Fruit fly (Drosophila melanogaster): ENCODE measurements around the gene CG18558.
A peak's percentile ranks its signal among the peaks of the same experiment; 100 is the strongest.

The CG18558 gene

dm6 chr2L:2878188-2878587, 33.9 kb upstream of the CG18558 start, which contains the start of the genes Prx6a and Sbat (continued):
- no peak for TF ChIP-seq Opbp (GFP tag; IDR thresholded peaks at IDR 0.05; ENCODE audit: partially characterized antibody)
- no peak for TF ChIP-seq CG11695 (GFP tag; IDR thresholded peaks at IDR 0.05)
- peak; percentile 23 for TF ChIP-seq CG17186 (GFP tag; optimal IDR thresholded peaks at IDR 0.05)
- TF ChIP-seq disco-r (GFP tag; optimal IDR thresholded peaks at IDR 0.05): peak; percentile 51
- peak; percentile 39 for TF ChIP-seq ewg (GFP tag; optimal IDR thresholded peaks at IDR 0.05)
- peak; percentile 57 for TF ChIP-seq scrt (GFP tag; optimal IDR thresholded peaks at IDR 0.05)
- TF ChIP-seq CG12391 (tag; optimal IDR thresholded peaks at IDR 0.05): peak; percentile 79
- TF ChIP-seq CG10209 (GFP tag; optimal IDR thresholded peaks at IDR 0.05): peak; percentile 59
- TF ChIP-seq NFAT (GFP tag; IDR thresholded peaks at IDR 0.05): peak; percentile 59; the same call in 1 of the 2 replicates
- peak; percentile 38 for TF ChIP-seq D19A (tag; optimal IDR thresholded peaks at IDR 0.05)
- peak; percentile 53 for TF ChIP-seq Sry-β (GFP tag; optimal IDR thresholded peaks at IDR 0.05)
- TF ChIP-seq chm (GFP tag; IDR thresholded peaks at IDR 0.05): no peak
- TF ChIP-seq CG6683 (GFP tag; optimal IDR thresholded peaks at IDR 0.05): peak; percentile 39
- peak in 1 of 2 experiments; percentile 49 for TF ChIP-seq insv (GFP tag; optimal IDR thresholded peaks at IDR 0.05)
- TF ChIP-seq MESR4 (GFP tag; optimal IDR thresholded peaks at IDR 0.05): peak; percentile 4
- no peak for TF ChIP-seq CG4360 (GFP tag; IDR thresholded peaks at IDR 0.05)
- peak; percentile 5 for TF ChIP-seq Atf-2 (GFP tag; optimal IDR thresholded peaks at IDR 0.05)
- peak; percentile 53; the same call in 2 of the 3 replicates for TF ChIP-seq Optix (GFP tag; IDR thresholded peaks at IDR 0.05)
- no peak for TF ChIP-seq sim (GFP tag; IDR thresholded peaks at IDR 0.05)
- TF ChIP-seq HLH54F (GFP tag; optimal IDR thresholded peaks at IDR 0.05): peak; percentile 73
- TF ChIP-seq peb (GFP tag; IDR thresholded peaks at IDR 0.05): no peak
- peak; percentile 52 for TF ChIP-seq Usf (GFP tag; optimal IDR thresholded peaks at IDR 0.05)
- TF ChIP-seq HLHmδ (GFP tag; optimal IDR thresholded peaks at IDR 0.05): no peak
- peak; percentile 79 for TF ChIP-seq slbo (GFP tag; IDR thresholded peaks at IDR 0.05)
- no peak for TF ChIP-seq jigr1 (GFP tag; IDR thresholded peaks at IDR 0.05)
- peak; percentile 54; the same call in 1 of the 3 replicates for TF ChIP-seq CG11560 (tag; IDR thresholded peaks at IDR 0.05)
- peak; percentile 45 for TF ChIP-seq NC2α (GFP tag; optimal IDR thresholded peaks at IDR 0.05)
- TF ChIP-seq CG12299 (tag; optimal IDR thresholded peaks at IDR 0.05): peak; percentile 62
- TF ChIP-seq Hsf (GFP tag; optimal IDR thresholded peaks at IDR 0.05): peak; percentile 75
- no peak for TF ChIP-seq CG18476 (GFP tag; optimal IDR thresholded peaks at IDR 0.05)
- no peak for TF ChIP-seq so (GFP tag; IDR thresholded peaks at IDR 0.05)
- peak; percentile 66 for TF ChIP-seq Fer2 (tag; optimal IDR thresholded peaks at IDR 0.05)
- 0 out of 2 replicates have a peak, but pooled peaks have one; percentile 20 for TF ChIP-seq Oaz (GFP tag; IDR thresholded peaks at IDR 0.05)
- peak; percentile 67 for TF ChIP-seq tx (GFP tag; optimal IDR thresholded peaks at IDR 0.05)
- TF ChIP-seq CG6854 (GFP tag; optimal IDR thresholded peaks at IDR 0.05): peak; percentile 21
- peak; percentile 65 for TF ChIP-seq schlank (tag; optimal IDR thresholded peaks at IDR 0.05)
- no peak for TF ChIP-seq pan (optimal IDR thresholded peaks at IDR 0.05)
- TF ChIP-seq pan (GFP tag; optimal IDR thresholded peaks at IDR 0.05 in 1 of 2, IDR thresholded peaks at IDR 0.05 in 1 of 2): peak in 1 of 2 experiments; percentile 59
- TF ChIP-seq Nf-YA (GFP tag; IDR thresholded peaks at IDR 0.05): no peak
- peak; percentile 60 for TF ChIP-seq Ssrp (tag; optimal IDR thresholded peaks at IDR 0.05)
- peak; percentile 74 for TF ChIP-seq jumu (GFP tag; optimal IDR thresholded peaks at IDR 0.05)
- TF ChIP-seq CG6791 (GFP tag; IDR thresholded peaks at IDR 0.05; ENCODE audit: partially characterized antibody): no peak
- TF ChIP-seq fd3F (GFP tag; optimal IDR thresholded peaks at IDR 0.05): peak; percentile 60
- TF ChIP-seq CG18599 (GFP tag; optimal IDR thresholded peaks at IDR 0.05): peak; percentile 81
- TF ChIP-seq CG1233 (GFP tag; optimal IDR thresholded peaks at IDR 0.05): peak; percentile 72
- TF ChIP-seq CG5180 (GFP tag; optimal IDR thresholded peaks at IDR 0.05): peak; percentile 25
- TF ChIP-seq CG10654 (GFP tag; optimal IDR thresholded peaks at IDR 0.05): peak; percentile 68
- TF ChIP-seq dm (GFP tag; optimal IDR thresholded peaks at IDR 0.05): peak; percentile 44
- peak; percentile 21; the same call in 1 of the 2 replicates for TF ChIP-seq onecut (GFP tag; IDR thresholded peaks at IDR 0.05)
- peak; percentile 68 for TF ChIP-seq twi (tag; optimal IDR thresholded peaks at IDR 0.05)
- TF ChIP-seq tup (GFP tag; optimal IDR thresholded peaks at IDR 0.05): no peak
